Fruit fly (Drosophila melanogaster) whole organism, embryonic: ENCODE data around the gene Osi7.

ENCODE experiments used
- ATbp ChIP-seq: fragments of 200-800 bp; sonication (Bioruptor generic); optimal IDR thresholded peaks from 2 replicates; lab custom pipeline; 2017; ENCODE audit warnings: missing biosample characterization, mild to moderate bottlenecking, missing genetic modification characterization, missing genetic modification reagents
- B-H2 ChIP-seq: fragments of 200-800 bp; sonication (Bioruptor generic); optimal IDR thresholded peaks from 2 replicates; lab custom pipeline; 2018; ENCODE audit warnings: missing biosample characterization, mild to moderate bottlenecking, missing genetic modification characterization
- Blimp-1 ChIP-seq: fragments of 200-800 bp; sonication (Bioruptor generic); optimal IDR thresholded peaks from 3 replicates; lab custom pipeline; 2018; ENCODE audit warnings: missing biosample characterization, missing genetic modification characterization, mild to moderate bottlenecking, moderate library complexity, missing genetic modification reagents
- CG10959 ChIP-seq: fragments of 200-800 bp; sonication (Bioruptor generic); IDR thresholded peaks from 2 replicates; pipeline ENCODE4 v1.3.6; 2022; ENCODE audit warnings: missing biosample characterization, missing genetic modification characterization
- CG12104 ChIP-seq: fragments of 200-800 bp; sonication (Bioruptor generic); optimal IDR thresholded peaks from 3 replicates; lab custom pipeline; 2016; ENCODE audit warnings: missing biosample characterization, missing genetic modification characterization
- CG12769 ChIP-seq: fragments of 200-800 bp; sonication (Bioruptor generic); optimal IDR thresholded peaks from 2 replicates; lab custom pipeline; 2019; ENCODE audit warnings: missing biosample characterization, mild to moderate bottlenecking, missing genetic modification characterization, moderate library complexity
- CG13296 ChIP-seq: fragments of 200-800 bp; sonication (Bioruptor generic); optimal IDR thresholded peaks from 3 replicates; lab custom pipeline; 2018; ENCODE audit warnings: missing biosample characterization, mild to moderate bottlenecking, missing genetic modification characterization
- CG15479 ChIP-seq: fragments of 200-800 bp; sonication (Bioruptor generic); optimal IDR thresholded peaks from 3 replicates; lab custom pipeline; 2019; ENCODE audit warnings: missing biosample characterization, mild to moderate bottlenecking, missing genetic modification characterization, moderate library complexity
- CG16813 ChIP-seq: fragments of 200-800 bp; sonication (Bioruptor generic); IDR thresholded peaks from 3 replicates; pipeline ENCODE4 v1.3.6; 2022; ENCODE audit warnings: missing biosample characterization, missing genetic modification characterization; ENCODE audit not compliant: partially characterized antibody
- CG17802 ChIP-seq: fragments of 200-800 bp; sonication (Bioruptor generic); optimal IDR thresholded peaks from 2 replicates; lab custom pipeline; 2018; ENCODE audit warnings: missing biosample characterization, mild to moderate bottlenecking, missing genetic modification characterization, moderate library complexity
- CG30403 ChIP-seq: fragments of 200-800 bp; sonication (Bioruptor generic); optimal IDR thresholded peaks from 3 replicates; lab custom pipeline; 2016; ENCODE audit warnings: missing biosample characterization, missing genetic modification characterization
- CG3847 ChIP-seq: fragments of 200-800 bp; sonication (Bioruptor generic); IDR thresholded peaks from 2 replicates; pipeline ENCODE4 v1.3.6; 2022; ENCODE audit warnings: missing biosample characterization, missing genetic modification characterization
- CG4820 ChIP-seq: fragments of 200-800 bp; sonication (Bioruptor generic); optimal IDR thresholded peaks from 3 replicates; lab custom pipeline; 2016; ENCODE audit warnings: missing biosample characterization, missing genetic modification characterization
- CG5245 ChIP-seq: fragments of 200-800 bp; sonication (Bioruptor generic); optimal IDR thresholded peaks from 3 replicates; lab custom pipeline; 2016; ENCODE audit warnings: missing biosample characterization, missing genetic modification characterization
- CG6254 ChIP-seq: fragments of 200-800 bp; sonication (Bioruptor generic); optimal IDR thresholded peaks from 3 replicates; lab custom pipeline; 2017; ENCODE audit warnings: mild to moderate bottlenecking, missing biosample characterization, missing genetic modification reagents, missing genetic modification characterization
- CG7271 ChIP-seq: fragments of 200-800 bp; sonication (Bioruptor generic); optimal IDR thresholded peaks from 2 replicates; lab custom pipeline; 2018; ENCODE audit warnings: missing biosample characterization, mild to moderate bottlenecking, missing genetic modification characterization, moderate library complexity
- CG7556 ChIP-seq: fragments of 200-800 bp; sonication (Bioruptor generic); optimal IDR thresholded peaks from 2 replicates; lab custom pipeline; 2017; ENCODE audit warnings: missing biosample characterization, mild to moderate bottlenecking, missing genetic modification characterization
- CG7745 ChIP-seq: fragments of 200-800 bp; sonication (Bioruptor generic); optimal IDR thresholded peaks from 2 replicates; lab custom pipeline; 2018; ENCODE audit warnings: missing biosample characterization, mild to moderate bottlenecking, missing genetic modification characterization, moderate library complexity
- CG8765 ChIP-seq: fragments of 200-800 bp; sonication (Bioruptor generic); IDR thresholded peaks from 2 replicates; pipeline ENCODE4 v1.3.6; 2022; ENCODE audit warnings: missing biosample characterization, missing genetic modification characterization
- D ChIP-seq, 2 experiments: fragments of 200-800 bp in 1 of 2; fragments of >200 bp in 1 of 2; sonication (Bioruptor generic) in 1 of 2; optimal IDR thresholded peaks; 2 replicates in 1 of 2; 3 replicates in 1 of 2; lab custom pipeline; 2017; ENCODE audit warnings: mild to moderate bottlenecking in 1 of 2, missing biosample characterization in 1 of 2, missing genetic modification characterization in 1 of 2, missing genetic modification reagents in 1 of 2
- Elba2 ChIP-seq: fragments of 200-800 bp; sonication (Bioruptor generic); optimal IDR thresholded peaks from 3 replicates; lab custom pipeline; 2016; ENCODE audit warnings: missing biosample characterization, missing genetic modification characterization
- Ets65A ChIP-seq: fragments of 200-800 bp; sonication (Bioruptor generic); peaks from one replicate; lab custom pipeline; 2016; ENCODE audit warnings: missing biosample characterization, missing genetic modification characterization
- H15 ChIP-seq: fragments of 200-800 bp; sonication (Bioruptor generic); IDR thresholded peaks from 3 replicates; pipeline ENCODE4 v1.3.6; 2022; ENCODE audit warnings: missing biosample characterization, missing genetic modification characterization
- Hr51 ChIP-seq, 2 experiments: fragments of 200-800 bp; sonication (Bioruptor generic); optimal IDR thresholded peaks; 2 replicates in 1 of 2; 3 replicates in 1 of 2; lab custom pipeline; 2016 to 2018; ENCODE audit warnings: missing biosample characterization in 2 of 2, missing genetic modification characterization in 2 of 2, mild to moderate bottlenecking in 1 of 2, moderate library complexity in 1 of 2
- MBD-R2 ChIP-seq: fragments of 200-800 bp; sonication (Bioruptor generic); IDR thresholded peaks from 2 replicates; pipeline ENCODE4 v1.3.6; 2022; ENCODE audit warnings: missing biosample characterization, missing genetic modification characterization
- NFAT ChIP-seq: fragments of 200-800 bp; sonication (Bioruptor generic); IDR thresholded peaks from 2 replicates; pipeline ENCODE4 v1.3.6; 2022; ENCODE audit warnings: missing biosample characterization, missing genetic modification characterization
- Side ChIP-seq: fragments of 200-800 bp; sonication (Bioruptor generic); optimal IDR thresholded peaks from 2 replicates; lab custom pipeline; 2016; ENCODE audit warnings: missing biosample characterization, missing genetic modification characterization
- crc ChIP-seq: fragments of 200-800 bp; sonication (Bioruptor generic); optimal IDR thresholded peaks from 2 replicates; lab custom pipeline; 2016; ENCODE audit warnings: missing biosample characterization, missing genetic modification characterization
- dmrt99B ChIP-seq: fragments of 200-800 bp; sonication (Bioruptor generic); optimal IDR thresholded peaks from 2 replicates; lab custom pipeline; 2018; ENCODE audit warnings: missing biosample characterization, mild to moderate bottlenecking, missing genetic modification characterization, moderate library complexity
- fd96Cb ChIP-seq: fragments of 200-800 bp; sonication (Bioruptor generic); optimal IDR thresholded peaks from 2 replicates; lab custom pipeline; 2018; ENCODE audit warnings: missing biosample characterization, mild to moderate bottlenecking, missing genetic modification characterization, moderate library complexity
- grau ChIP-seq: fragments of 200-800 bp; optimal IDR thresholded peaks from 3 replicates; lab custom pipeline; 2019; ENCODE audit warnings: missing biosample characterization, mild to moderate bottlenecking, missing genetic modification characterization, moderate library complexity
- gsb ChIP-seq: fragments of 200-800 bp; sonication (Bioruptor generic); IDR thresholded peaks from 2 replicates; pipeline ENCODE4 v1.3.6; 2022; ENCODE audit warnings: missing biosample characterization, missing genetic modification characterization
- h ChIP-seq: fragments of >200 bp; optimal IDR thresholded peaks from 2 replicates; lab custom pipeline; 2017
- hbn ChIP-seq: fragments of 200-800 bp; sonication (Bioruptor generic); IDR thresholded peaks from 2 replicates; pipeline ENCODE4 v1.3.6; 2022; ENCODE audit warnings: missing biosample characterization, missing genetic modification characterization; ENCODE audit not compliant: partially characterized antibody
- hkb ChIP-seq, 2 experiments: fragments of 200-800 bp in 1 of 2; fragments of >200 bp in 1 of 2; sonication (Bioruptor generic) in 1 of 2; IDR thresholded peaks in 1 of 2; optimal IDR thresholded peaks in 1 of 2; 2 replicates each; pipeline versions ENCODE4 v1.3.6 to Lab custom; 2017 to 2022; ENCODE audit warnings: missing biosample characterization in 1 of 2, missing genetic modification characterization in 1 of 2
- knrl ChIP-seq: fragments of 200-800 bp; sonication (Bioruptor generic); IDR thresholded peaks from 3 replicates; pipeline ENCODE4 v1.3.6; 2022; ENCODE audit warnings: missing biosample characterization, missing genetic modification characterization; ENCODE audit not compliant: partially characterized antibody
- pnt ChIP-seq: fragments of 200-800 bp; sonication (Bioruptor generic); optimal IDR thresholded peaks from 3 replicates; lab custom pipeline; 2016; ENCODE audit warnings: missing biosample characterization, missing genetic modification characterization
- pros ChIP-seq: fragments of 200-800 bp; sonication (Bioruptor generic); optimal IDR thresholded peaks from 3 replicates; lab custom pipeline; 2019; ENCODE audit warnings: missing biosample characterization, mild to moderate bottlenecking, missing genetic modification characterization, moderate library complexity
- row ChIP-seq: fragments of 200-800 bp; sonication (Bioruptor generic); IDR thresholded peaks from 3 replicates; pipeline ENCODE4 v1.3.6; 2022; ENCODE audit warnings: missing biosample characterization, missing genetic modification characterization
- sna ChIP-seq: fragments of 200-800 bp; sonication (Bioruptor generic); IDR thresholded peaks from 2 replicates; pipeline ENCODE4 v1.3.6; 2022; ENCODE audit warnings: missing biosample characterization, missing genetic modification characterization; ENCODE audit not compliant: partially characterized antibody
- stwl ChIP-seq: fragments of 200-800 bp; sonication (Bioruptor generic); optimal IDR thresholded peaks from 3 replicates; lab custom pipeline; 2018; ENCODE audit warnings: missing biosample characterization, mild to moderate bottlenecking, missing genetic modification characterization, moderate library complexity
- trem ChIP-seq: fragments of 200-800 bp; optimal IDR thresholded peaks from 3 replicates; lab custom pipeline; 2019; ENCODE audit warnings: missing biosample characterization, mild to moderate bottlenecking, missing genetic modification characterization, moderate library complexity
- ttk ChIP-seq: fragments of 200-800 bp; sonication (Bioruptor generic); IDR thresholded peaks from 2 replicates; pipeline ENCODE4 v2.1.2; 2022; ENCODE audit warnings: missing biosample characterization, missing genetic modification characterization
- vvl ChIP-seq: fragments of 200-800 bp; sonication (Bioruptor generic); IDR thresholded peaks from 2 replicates; pipeline ENCODE4 v1.3.6; 2022; ENCODE audit warnings: missing biosample characterization, missing genetic modification characterization

Osi7 gene

dm6 chr3R:6226156-6226555 lies 22.6 kb upstream of the Osi7 start (continued):
- no peak for TF ChIP-seq MBD-R2 (GFP tag; lab: Robert Waterston, UW)
- TF ChIP-seq pros (GFP tag; lab: Kevin White, UChicago): peak; percentile 14
- no peak for TF ChIP-seq CG12104
- TF ChIP-seq gsb (GFP tag; lab: Robert Waterston, UW): no peak
- peak; percentile 75 for TF ChIP-seq CG7745 (tag; lab: Kevin White, UChicago)

dm6 chr3R:6226997-6227562 lies 21.7 kb upstream of the Osi7 start, which contains the start of gene Osi5:
Gene Osi5 (plus strand): TSS chr3R:6227512.
- TF ChIP-seq Blimp-1 (GFP tag; lab: Kevin White, UChicago) (peak; percentile 95), Ets65A (GFP tag; lab: Kevin White, UChicago) (peak; percentile 4), row (GFP tag; lab: Robert Waterston, UW) (no peak)

- TF ChIP-seq Hr51 (GFP tag; optimal IDR thresholded peaks at IDR 0.05; lab: Kevin White, UChicago) (no peak), NFAT (GFP tag; lab: Robert Waterston, UW) (no peak), crc (no peak), CG15479 (GFP tag; lab: Kevin White, UChicago) (no peak), Side (GFP tag; lab: Kevin White, UChicago) (no peak), dmrt99B (tag; lab: Kevin White, UChicago) (peak; percentile 45), CG30403 (GFP tag; lab: Kevin White, UChicago) (peak; percentile 42), CG16813 (GFP tag; lab: Robert Waterston, UW) (no peak), knrl (GFP tag; lab: Robert Waterston, UW) (no peak), CG4820 (GFP tag; lab: Kevin White, UChicago) (no peak), CG13296 (GFP tag; lab: Kevin White, UChicago) (no peak), CG6254 (GFP tag; lab: Kevin White, UChicago) (peak; percentile 14), ttk (GFP tag; lab: Robert Waterston, UW) (no peak), h (lab: Kevin White, UChicago) (no peak), D (optimal IDR thresholded peaks at IDR 0.05; lab: Kevin White, UChicago) (no peak), D (GFP tag; optimal IDR thresholded peaks at IDR 0.05; lab: Kevin White, UChicago) (peak; percentile 45), CG10959 (no peak), CG5245 (GFP tag; lab: Kevin White, UChicago) (no peak), CG3847 (GFP tag; lab: Robert Waterston, UW) (no peak), fd96Cb (peak; percentile 31), vvl (GFP tag; lab: Robert Waterston, UW) (no peak), trem (tag; lab: Kevin White, UChicago) (peak; percentile 7), hkb (optimal IDR thresholded peaks at IDR 0.05; lab: Kevin White, UChicago) (no peak), hkb (GFP tag; IDR thresholded peaks at IDR 0.05; lab: Robert Waterston, UW) (no peak), hbn (GFP tag; lab: Robert Waterston, UW) (no peak), Elba2 (GFP tag; lab: Kevin White, UChicago) (no peak), CG12769 (no peak), stwl (tag; lab: Kevin White, UChicago) (no peak), CG7271 (tag; lab: Kevin White, UChicago) (no peak), ATbp (GFP tag; lab: Kevin White, UChicago) (peak; percentile 52), grau (tag; lab: Kevin White, UChicago) (peak; percentile 22), sna (GFP tag; lab: Robert Waterston, UW) (no peak), CG7556 (GFP tag; lab: Kevin White, UChicago) (peak; percentile 39), H15 (no peak), pnt (peak; percentile 26), CG8765 (GFP tag; lab: Robert Waterston, UW) (no peak), B-H2 (GFP tag; lab: Kevin White, UChicago) (no peak), CG17802 (no peak)
Observed at dm6 chr3R:6229055-6229841, 19.5 kb upstream of the Osi7 start.
